Worm (Caenorhabditis elegans): ENCODE results near the gene C35A5.3.

The C35A5.3 gene

DNA sequence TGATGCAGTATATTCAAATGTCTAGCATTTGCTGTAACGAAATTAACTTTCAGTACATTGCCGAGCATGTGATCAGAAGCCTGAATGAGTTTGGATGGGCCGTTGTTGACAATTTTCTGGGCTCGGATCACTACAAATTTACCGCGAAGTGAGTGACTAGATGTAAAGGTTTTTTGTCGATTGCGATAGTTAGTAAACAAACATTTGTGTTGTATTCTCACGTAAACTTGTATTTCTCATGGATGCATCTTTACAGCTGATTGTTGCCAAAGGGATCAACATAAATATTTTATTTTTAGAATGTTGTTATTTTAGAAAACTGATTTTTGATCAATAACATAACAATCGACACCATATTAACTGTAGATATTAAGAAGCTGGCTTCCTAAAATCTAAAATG is 27.2 kb downstream of the C35A5.3 start:
- no peak for TF ChIP-seq dao-5 (tag; optimal IDR thresholded peaks at IDR 0.05)

DNA sequence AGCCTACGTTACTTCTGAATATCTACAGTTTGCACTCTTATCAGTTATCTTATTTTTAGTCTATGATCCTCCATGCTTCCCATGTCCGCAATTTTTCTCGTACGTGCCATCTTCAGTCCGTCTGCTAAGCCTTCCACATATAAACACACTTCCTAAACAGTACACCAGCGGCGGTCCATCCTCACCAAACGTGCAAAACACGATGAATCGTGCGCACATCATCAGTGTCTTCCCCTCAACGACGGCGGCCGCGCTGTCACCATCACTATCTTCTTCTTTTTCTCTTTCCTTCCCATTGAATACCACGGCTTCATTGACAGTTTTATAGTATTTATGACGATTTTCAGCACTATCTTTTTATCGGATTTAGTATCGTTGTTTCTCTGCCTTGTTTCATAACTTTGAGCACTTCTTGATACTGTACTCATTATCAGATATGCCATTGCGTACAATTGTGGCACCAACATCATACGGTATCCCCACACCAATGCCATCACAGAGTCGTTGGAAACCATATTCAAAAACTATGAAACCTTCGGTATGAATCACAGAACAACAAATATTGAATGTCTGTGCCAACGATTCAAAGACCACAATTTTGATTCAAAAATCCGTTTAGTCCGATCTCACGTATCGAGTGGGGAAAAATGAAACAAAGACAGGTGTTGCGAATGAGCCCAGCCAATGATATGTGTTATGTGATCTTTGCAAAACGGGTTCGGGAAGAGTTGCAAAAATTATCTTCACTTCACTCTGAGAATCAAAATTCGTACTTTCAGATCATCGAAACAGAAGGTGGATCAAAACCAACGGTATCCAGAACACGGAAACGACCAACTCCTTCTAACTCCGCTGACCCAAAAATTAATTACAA is 28.1 kb downstream of the C35A5.3 start:
- no peak for TF ChIP-seq dao-5 (tag; optimal IDR thresholded peaks at IDR 0.05)
- TF ChIP-seq W03F9.2 (tag; optimal IDR thresholded peaks at IDR 0.05): no peak
- TF ChIP-seq him-1 (tag; optimal IDR thresholded peaks at IDR 0.05): no peak

DNA sequence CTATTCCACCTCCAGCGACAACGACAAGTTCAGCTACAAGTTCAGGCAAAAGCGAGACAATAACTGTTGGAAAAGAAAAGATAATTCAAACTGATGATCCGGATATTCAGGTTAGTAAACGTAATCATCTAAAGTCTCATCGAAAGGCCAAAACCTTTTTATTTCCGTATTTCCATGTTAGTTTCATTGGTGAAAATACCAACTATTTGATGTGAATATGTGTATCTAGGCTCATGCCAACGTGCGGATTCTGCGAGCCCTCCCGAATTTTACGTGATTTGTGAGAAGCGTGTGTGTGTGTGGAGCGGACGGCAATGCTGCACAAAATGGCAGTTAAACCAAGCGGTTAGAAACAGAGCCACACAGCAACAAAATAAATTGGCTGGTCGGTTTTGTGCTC is 30.2 kb downstream of the C35A5.3 start:
- TF ChIP-seq W03F9.2 (tag; optimal IDR thresholded peaks at IDR 0.05): no peak
- no peak for TF ChIP-seq dao-5 (tag; optimal IDR thresholded peaks at IDR 0.05)
- TF ChIP-seq him-1 (tag; optimal IDR thresholded peaks at IDR 0.05): no peak

DNA sequence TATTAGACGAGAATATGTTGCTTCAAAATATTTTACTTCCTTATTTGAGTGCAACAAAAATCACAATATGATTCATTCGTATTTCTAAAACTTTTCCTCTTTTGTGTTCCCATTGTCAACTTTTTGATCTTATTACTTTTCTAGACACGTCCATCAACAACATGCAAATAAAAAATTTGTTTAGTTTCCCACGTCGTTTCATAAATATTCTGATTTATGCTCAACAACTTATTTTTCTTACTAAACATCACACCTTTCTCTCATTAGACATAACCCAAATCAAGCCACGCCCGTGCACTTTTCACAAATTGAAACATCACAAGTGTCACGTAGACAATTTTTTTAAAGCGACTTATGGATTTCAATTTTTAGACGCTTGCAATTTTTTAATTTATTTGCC is 31.4 kb downstream of the C35A5.3 start:
- TF ChIP-seq W03F9.2 (tag; optimal IDR thresholded peaks at IDR 0.05) (no peak), dao-5 (tag; optimal IDR thresholded peaks at IDR 0.05) (no peak), him-1 (tag; optimal IDR thresholded peaks at IDR 0.05) (no peak)

DNA sequence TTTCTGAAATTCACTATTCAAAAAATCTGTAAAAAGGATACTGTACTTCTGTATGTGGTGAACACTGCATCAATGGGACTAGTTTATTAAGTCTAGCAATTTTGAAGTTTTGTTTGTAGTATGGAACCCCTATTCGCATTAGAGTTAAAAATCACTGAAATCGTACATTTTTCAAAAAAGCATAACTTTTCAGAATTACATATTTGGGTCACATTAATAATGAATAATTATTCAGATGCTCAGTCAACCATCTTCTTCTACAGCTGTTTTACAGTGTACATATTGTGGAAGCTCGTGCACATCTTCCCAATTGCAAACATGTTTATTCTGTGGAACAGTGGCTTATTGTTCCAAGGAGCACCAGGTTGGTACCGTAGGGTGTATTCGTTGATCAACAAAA is 32.5 kb downstream of the C35A5.3 start:
- TF ChIP-seq him-1 (tag; optimal IDR thresholded peaks at IDR 0.05): no peak
- no peak for TF ChIP-seq W03F9.2 (tag; optimal IDR thresholded peaks at IDR 0.05)
- TF ChIP-seq dao-5 (tag; optimal IDR thresholded peaks at IDR 0.05): no peak

DNA sequence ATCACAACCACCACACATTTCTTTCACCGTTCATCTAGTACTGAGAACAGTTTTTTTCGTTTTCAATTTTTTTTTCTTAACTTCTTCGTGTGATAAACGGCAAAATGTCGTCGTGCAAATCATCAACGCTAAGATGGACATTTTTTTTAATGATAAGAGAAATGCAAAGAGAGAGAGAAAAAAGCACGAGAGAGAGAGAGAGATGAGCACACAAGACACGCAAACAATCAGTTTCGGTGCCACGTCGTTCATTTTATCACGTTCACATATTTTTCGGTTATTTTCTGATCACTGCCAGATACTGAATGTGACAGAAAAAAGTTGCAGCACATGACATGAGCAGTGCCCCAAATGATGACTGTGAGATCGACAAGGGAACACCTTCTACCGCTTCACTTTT is 33.0 kb downstream of the C35A5.3 start, which contains the start of gene egl-9:
Gene egl-9, plus strand, starts transcription at position 328 of the 400 bp plus-strand sequence.
- TF ChIP-seq dao-5 (tag; optimal IDR thresholded peaks at IDR 0.05) (no peak), him-1 (tag; optimal IDR thresholded peaks at IDR 0.05) (no peak), W03F9.2 (tag; optimal IDR thresholded peaks at IDR 0.05) (no peak)

DNA sequence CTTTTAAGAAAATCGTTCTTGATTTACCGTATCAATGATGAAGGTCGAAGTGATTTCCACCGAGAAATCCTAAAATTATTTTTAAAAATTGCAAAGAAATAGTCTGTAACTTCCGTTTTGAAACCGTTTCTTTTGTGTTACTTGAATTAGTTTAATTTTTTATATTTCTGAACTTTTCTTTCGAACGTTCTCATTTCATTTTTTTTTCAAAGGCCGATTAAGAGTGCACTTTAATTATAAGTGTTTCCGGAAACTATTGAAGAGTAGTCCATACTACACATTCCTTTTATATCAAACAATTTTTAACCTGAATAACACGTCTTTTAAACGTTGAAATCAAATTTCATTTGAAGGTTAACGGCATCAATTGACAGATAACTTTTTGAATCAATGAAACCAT is 33.5 kb downstream of the C35A5.3 start:
- TF ChIP-seq W03F9.2 (tag; optimal IDR thresholded peaks at IDR 0.05): no peak
- TF ChIP-seq dao-5 (tag; optimal IDR thresholded peaks at IDR 0.05): no peak
- no peak for TF ChIP-seq him-1 (tag; optimal IDR thresholded peaks at IDR 0.05)

DNA sequence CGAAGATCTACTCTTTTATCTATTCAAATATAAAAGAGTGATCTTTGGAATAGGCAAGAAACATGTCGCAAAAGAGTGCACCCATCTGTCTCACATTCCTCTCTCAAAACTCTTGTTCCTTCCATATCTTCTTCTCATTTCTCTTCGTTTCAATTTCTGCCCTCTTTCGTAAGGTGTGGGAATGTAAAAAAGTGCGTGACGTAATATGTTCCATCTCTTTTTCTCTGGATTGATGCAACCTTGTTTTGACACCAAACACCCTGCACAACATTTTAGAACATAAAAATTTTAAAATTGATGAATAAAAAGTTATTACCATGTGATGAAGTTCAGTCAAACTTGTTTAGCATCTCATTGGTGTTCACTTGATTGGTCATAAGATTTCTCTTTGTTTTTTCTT is 34.1 kb downstream of the C35A5.3 start:
- TF ChIP-seq him-1 (tag; optimal IDR thresholded peaks at IDR 0.05): no peak
- no peak for TF ChIP-seq W03F9.2 (tag; optimal IDR thresholded peaks at IDR 0.05)
- no peak for TF ChIP-seq dao-5 (tag; optimal IDR thresholded peaks at IDR 0.05)

DNA sequence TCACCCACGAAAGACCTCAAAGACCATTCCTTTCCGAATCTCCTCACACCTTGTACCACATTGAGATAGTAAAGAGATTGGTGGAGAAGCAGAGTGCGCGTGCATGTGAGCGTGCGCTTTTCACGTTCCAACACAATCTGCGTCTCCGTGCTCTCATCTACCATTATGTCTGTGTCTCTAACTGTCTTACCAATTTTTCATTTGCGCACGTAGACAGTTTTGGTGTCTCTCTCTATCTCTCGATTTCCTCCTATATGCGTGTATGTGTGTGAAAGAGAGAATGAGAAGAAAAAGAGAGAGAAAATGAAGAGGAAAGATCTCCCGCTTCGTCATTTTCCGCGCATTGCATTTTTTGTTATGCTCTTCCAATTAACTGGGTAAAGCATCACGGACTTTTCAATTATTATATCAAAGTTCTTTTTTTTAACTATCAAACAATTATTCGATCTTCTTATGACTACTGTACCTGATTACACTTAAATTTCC is 34.5 kb downstream of the C35A5.3 start:
- TF ChIP-seq dao-5 (tag; optimal IDR thresholded peaks at IDR 0.05): no peak
- peak; percentile 81 for TF ChIP-seq W03F9.2 (tag; optimal IDR thresholded peaks at IDR 0.05)
- TF ChIP-seq him-1 (tag; optimal IDR thresholded peaks at IDR 0.05): peak; percentile 85

DNA sequence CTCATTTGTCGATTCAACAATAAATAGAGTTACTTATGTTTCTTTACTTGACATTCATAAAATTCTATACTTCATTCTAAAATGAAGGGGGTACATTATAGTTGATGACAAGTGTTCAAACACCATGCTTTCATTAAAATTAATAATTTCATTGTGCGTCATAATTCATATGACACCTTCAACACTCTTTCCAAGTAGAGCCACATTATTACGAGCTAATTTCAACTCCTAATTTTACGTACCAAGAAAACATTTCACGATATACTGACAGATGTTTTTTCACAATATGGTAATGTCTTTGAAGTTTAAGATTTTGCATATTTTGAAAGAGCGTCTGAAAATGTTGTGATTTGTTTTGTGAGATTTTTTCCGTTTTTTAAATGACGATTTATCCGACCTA is 35.7 kb downstream of the C35A5.3 start:
- no peak for TF ChIP-seq him-1 (tag; optimal IDR thresholded peaks at IDR 0.05)
- TF ChIP-seq W03F9.2 (tag; optimal IDR thresholded peaks at IDR 0.05): no peak
- TF ChIP-seq dao-5 (tag; optimal IDR thresholded peaks at IDR 0.05): no peak

DNA sequence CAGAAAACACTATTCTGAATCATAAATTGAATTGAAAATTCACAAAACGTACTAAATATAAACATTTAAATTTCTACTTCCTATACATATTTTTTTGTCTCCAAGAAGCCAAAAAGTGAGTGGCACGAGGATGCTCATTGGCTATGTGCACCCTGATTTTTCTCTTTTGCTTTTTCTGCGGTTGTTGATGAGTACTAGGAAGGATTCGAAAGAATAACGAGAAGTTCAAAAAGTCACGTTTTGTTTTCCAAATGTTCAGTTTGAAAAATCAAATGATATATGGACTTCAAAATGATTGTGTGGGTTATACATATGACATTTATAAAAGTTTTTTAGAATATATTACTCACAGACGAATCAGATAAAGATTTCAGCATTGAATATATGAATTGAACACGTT is 36.4 kb downstream of the C35A5.3 start:
- TF ChIP-seq dao-5 (tag; optimal IDR thresholded peaks at IDR 0.05) (no peak), him-1 (tag; optimal IDR thresholded peaks at IDR 0.05) (no peak), W03F9.2 (tag; optimal IDR thresholded peaks at IDR 0.05) (no peak)

DNA sequence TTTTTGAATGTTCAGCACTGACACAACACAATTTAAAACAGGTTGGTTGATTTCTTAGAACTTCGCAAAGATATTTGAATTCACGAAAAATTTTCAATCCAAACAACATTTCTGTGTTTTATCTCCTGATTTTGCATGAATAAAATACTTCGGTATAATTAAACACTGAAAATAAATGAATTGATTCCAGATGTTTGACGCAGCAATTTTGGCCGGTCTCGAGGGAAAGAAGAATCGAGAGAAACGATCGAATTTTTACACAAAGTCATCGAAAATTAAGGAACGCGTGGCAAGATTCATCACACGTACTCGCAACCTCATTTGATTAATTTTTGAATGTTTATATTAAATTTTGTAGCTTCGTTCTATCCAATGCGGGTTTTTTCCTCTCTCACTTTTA is 37.0 kb downstream of the C35A5.3 start:
- TF ChIP-seq him-1 (tag; optimal IDR thresholded peaks at IDR 0.05) (no peak), W03F9.2 (tag; optimal IDR thresholded peaks at IDR 0.05) (no peak)

DNA sequence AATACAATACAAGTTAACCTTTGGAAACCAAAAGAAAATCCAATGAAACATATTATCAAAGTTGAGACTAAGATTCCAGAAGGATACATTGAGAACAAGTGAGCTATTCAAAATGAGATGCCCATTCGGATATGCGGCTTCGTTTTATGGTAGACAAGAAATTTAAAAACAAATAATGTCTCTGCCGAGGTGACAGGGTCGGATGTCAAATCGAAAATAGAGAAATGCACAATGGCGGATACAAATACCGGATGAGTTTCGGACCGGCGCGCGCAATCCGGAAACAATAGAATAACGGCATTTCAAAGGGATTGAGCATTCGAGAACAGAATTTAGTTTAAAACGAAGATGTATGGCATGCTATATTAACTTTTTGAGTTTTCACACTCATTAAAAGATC is 37.9 kb downstream of the C35A5.3 start, which contains the start of gene F22E12.3:
Gene F22E12.3, minus strand, starts transcription at position 101 of the 400 bp plus-strand sequence.
- TF ChIP-seq him-1 (tag; optimal IDR thresholded peaks at IDR 0.05) (no peak), W03F9.2 (tag; optimal IDR thresholded peaks at IDR 0.05) (no peak), dao-5 (tag; optimal IDR thresholded peaks at IDR 0.05) (no peak)

DNA sequence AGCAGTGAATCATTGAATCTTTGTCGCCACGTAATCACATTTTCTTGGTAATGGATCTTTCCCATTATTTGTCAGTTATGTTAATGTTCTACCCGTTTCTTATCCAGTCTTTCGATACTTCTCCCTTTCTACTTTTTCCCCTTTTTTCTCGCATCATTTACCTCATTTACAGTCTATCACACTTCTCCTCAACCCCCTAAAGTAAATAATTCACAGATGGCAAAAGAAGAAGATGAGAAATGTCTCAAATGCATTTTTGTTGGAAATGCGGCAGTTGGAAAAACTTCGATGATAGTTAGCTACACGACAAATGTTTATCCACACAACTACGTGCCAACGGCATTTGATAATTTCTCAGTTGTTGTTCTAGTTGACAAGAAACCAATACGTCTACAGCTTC is 39.1 kb downstream of the C35A5.3 start, which contains the start of gene chw-1:
Gene chw-1, plus strand, starts transcription at position 217 of the 400 bp plus-strand sequence.
- TF ChIP-seq dao-5 (tag; optimal IDR thresholded peaks at IDR 0.05): no peak
- TF ChIP-seq him-1 (tag; optimal IDR thresholded peaks at IDR 0.05): no peak
- TF ChIP-seq W03F9.2 (tag; optimal IDR thresholded peaks at IDR 0.05): no peak

DNA sequence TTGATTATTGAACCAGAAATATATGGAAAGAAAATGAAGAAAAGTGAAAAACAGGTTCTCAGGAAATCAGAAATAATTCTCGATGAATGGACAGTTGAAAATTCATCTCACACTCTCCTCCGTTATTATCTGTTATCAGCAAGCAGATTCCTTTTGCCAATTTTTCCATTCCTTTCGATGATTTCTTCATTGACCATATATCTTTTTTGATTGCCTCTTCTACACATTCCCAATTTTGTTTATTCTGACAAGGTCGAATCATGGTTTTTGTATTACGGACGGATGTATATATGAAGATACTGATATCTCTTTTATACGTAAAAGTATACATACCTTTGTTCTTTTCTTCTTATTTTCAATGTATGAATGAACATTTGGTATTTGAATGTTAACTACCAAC is 40.5 kb downstream of the C35A5.3 start:
- no peak for TF ChIP-seq dao-5 (tag; optimal IDR thresholded peaks at IDR 0.05)
- no peak for TF ChIP-seq W03F9.2 (tag; optimal IDR thresholded peaks at IDR 0.05)
- TF ChIP-seq him-1 (tag; optimal IDR thresholded peaks at IDR 0.05): no peak
